Worm (Caenorhabditis elegans): ENCODE measurements around the gene T26A5.6.

T26A5.6 gene

ce11 chrIII:6453665-6454064 lies 3.2 kb upstream of the T26A5.6 start (continued):
- TF ChIP-seq unc-39 (tag; optimal IDR thresholded peaks at IDR 0.05) (no peak), ceh-82 (tag; optimal IDR thresholded peaks at IDR 0.05) (peak; percentile 0), nhr-25 (tag; optimal IDR thresholded peaks at IDR 0.05) (peak; percentile 87), ztf-4 (tag; optimal IDR thresholded peaks at IDR 0.05) (no peak), R02D3.7 (tag; optimal IDR thresholded peaks at IDR 0.05) (peak; percentile 64), nhr-76 (tag; optimal IDR thresholded peaks at IDR 0.05) (no peak), nfya-1 (tag; optimal IDR thresholded peaks at IDR 0.05; ENCODE audit: insufficient read depth) (peak; percentile 81), nhr-12 (tag; optimal IDR thresholded peaks at IDR 0.05) (no peak), unc-62 (GFP tag; optimal IDR thresholded peaks at IDR 0.05) (no peak), lsy-12 (tag; optimal IDR thresholded peaks at IDR 0.05) (peak; percentile 69), fkh-2 (tag; optimal IDR thresholded peaks at IDR 0.05) (no peak), fkh-10 (GFP tag; optimal IDR thresholded peaks at IDR 0.05) (no peak), skn-1 (tag; optimal IDR thresholded peaks at IDR 0.05) (no peak), snpc-4 (tag; optimal IDR thresholded peaks at IDR 0.05) (peak; percentile 88), elt-3 (tag; optimal IDR thresholded peaks at IDR 0.05) (no peak), ztf-11 (tag; optimal IDR thresholded peaks at IDR 0.05) (no peak)

DNA sequence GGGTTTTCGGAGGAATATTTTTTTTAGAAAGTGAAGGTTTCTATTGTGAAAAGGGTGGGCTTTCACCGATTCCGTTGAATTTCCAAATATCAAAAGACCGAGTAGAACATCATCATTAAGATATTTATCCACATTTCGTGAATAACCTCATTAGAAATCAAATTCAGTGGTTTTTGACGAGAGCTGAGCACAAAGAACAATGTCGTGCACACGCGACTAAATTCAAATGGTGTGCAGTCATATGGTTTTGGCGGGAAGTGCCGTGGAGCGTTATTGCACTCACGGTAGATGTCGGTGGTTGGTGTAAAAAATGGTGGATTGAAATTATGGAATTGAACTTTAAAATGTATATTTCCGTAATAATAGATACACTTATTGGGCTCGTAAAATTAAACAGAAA lies 2.2 kb upstream of the T26A5.6 start:
- TF ChIP-seq eor-1 (tag; optimal IDR thresholded peaks at IDR 0.05) (no peak), nfya-1 (tag; optimal IDR thresholded peaks at IDR 0.05; ENCODE audit: insufficient read depth) (peak; percentile 39), elt-2 (tag; optimal IDR thresholded peaks at IDR 0.05) (no peak), ama-1 (optimal IDR thresholded peaks at IDR 0.05) (peak; percentile 8), pha-4 (tag; optimal IDR thresholded peaks at IDR 0.05) (peak; percentile 37)

DNA sequence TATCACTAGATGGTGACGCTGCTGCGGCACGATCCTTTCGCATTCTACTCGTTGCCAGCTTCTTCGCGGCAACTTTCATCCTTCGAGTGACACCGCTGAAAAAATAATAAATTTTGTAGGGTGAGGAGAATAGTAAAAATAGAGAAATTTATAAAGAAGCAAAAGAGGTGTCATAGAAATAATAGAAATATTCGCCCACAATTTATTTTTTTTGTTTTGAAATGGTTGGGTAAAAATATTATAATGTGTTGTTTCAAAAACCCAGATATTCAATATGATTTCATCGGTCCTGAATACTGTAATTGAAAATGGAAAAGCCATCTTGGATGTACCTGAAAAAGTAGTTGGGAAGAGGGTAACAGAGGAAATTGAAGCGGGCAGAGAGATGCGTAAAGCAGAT lies 1.8 kb upstream of the T26A5.6 start, which contains the start of gene set-1:
TSS of gene set-1 (minus strand) at position 101 of the 400 bp plus-strand sequence.
- TF ChIP-seq lin-39 (tag; optimal IDR thresholded peaks at IDR 0.05), result no peak
- no peak for TF ChIP-seq sea-2 (GFP tag; optimal IDR thresholded peaks at IDR 0.05)
- TF ChIP-seq mdl-1 (tag; optimal IDR thresholded peaks at IDR 0.05), result no peak
- no peak for TF ChIP-seq unc-62 (GFP tag; optimal IDR thresholded peaks at IDR 0.05)
- TF ChIP-seq R02D3.7 (tag; optimal IDR thresholded peaks at IDR 0.05), result no peak
- TF ChIP-seq zag-1 (tag; optimal IDR thresholded peaks at IDR 0.05), result no peak
- TF ChIP-seq ceh-16 (tag; optimal IDR thresholded peaks at IDR 0.05), result no peak
- TF ChIP-seq ama-1 (optimal IDR thresholded peaks at IDR 0.05), result no peak
- TF ChIP-seq fos-1 (tag; optimal IDR thresholded peaks at IDR 0.05), result no peak
- no peak for TF ChIP-seq egl-5 (tag; optimal IDR thresholded peaks at IDR 0.05)
- no peak for TF ChIP-seq elt-3 (tag; optimal IDR thresholded peaks at IDR 0.05)
- no peak for TF ChIP-seq nhr-25 (tag; optimal IDR thresholded peaks at IDR 0.05)

- TF ChIP-seq mml-1 (tag; optimal IDR thresholded peaks at IDR 0.05) (no peak), nhr-77 (tag; optimal IDR thresholded peaks at IDR 0.05) (no peak), eor-1 (tag; optimal IDR thresholded peaks at IDR 0.05) (no peak), ceh-9 (tag; optimal IDR thresholded peaks at IDR 0.05) (no peak)
Observed at ce11 chrIII:6449854-6450253, 642 bp downstream of the T26A5.6 start.

- TF ChIP-seq snpc-4 (tag; optimal IDR thresholded peaks at IDR 0.05) (peak; percentile 32), skn-1 (tag; optimal IDR thresholded peaks at IDR 0.05) (no peak), sea-2 (GFP tag; optimal IDR thresholded peaks at IDR 0.05) (no peak), hmg-11 (tag; optimal IDR thresholded peaks at IDR 0.05) (peak; percentile 43), nhr-12 (tag; optimal IDR thresholded peaks at IDR 0.05) (no peak), nhr-11 (tag; optimal IDR thresholded peaks at IDR 0.05) (peak; percentile 40), nhr-28 (tag; optimal IDR thresholded peaks at IDR 0.05) (no peak), nhr-43 (tag; optimal IDR thresholded peaks at IDR 0.05; ENCODE audit: poor library complexity, severe bottlenecking) (peak; percentile 81), nhr-25 (tag; optimal IDR thresholded peaks at IDR 0.05) (peak; percentile 58), tbx-2 (tag; optimal IDR thresholded peaks at IDR 0.05) (no peak), fos-1 (tag; optimal IDR thresholded peaks at IDR 0.05) (no peak), ceh-9 (tag; optimal IDR thresholded peaks at IDR 0.05) (no peak), elt-3 (tag; optimal IDR thresholded peaks at IDR 0.05) (no peak), pha-4 (tag; optimal IDR thresholded peaks at IDR 0.05) (peak; percentile 56), mdl-1 (tag; optimal IDR thresholded peaks at IDR 0.05) (peak; percentile 53), ztf-11 (tag; optimal IDR thresholded peaks at IDR 0.05) (no peak), nhr-77 (tag; optimal IDR thresholded peaks at IDR 0.05) (no peak), pqm-1 (tag; optimal IDR thresholded peaks at IDR 0.05) (peak; percentile 60), elt-1 (tag; optimal IDR thresholded peaks at IDR 0.05) (no peak), mml-1 (tag; optimal IDR thresholded peaks at IDR 0.05) (no peak), ceh-16 (tag; optimal IDR thresholded peaks at IDR 0.05) (no peak), elt-2 (tag; optimal IDR thresholded peaks at IDR 0.05) (peak; percentile 80), R02D3.7 (tag; optimal IDR thresholded peaks at IDR 0.05) (no peak), unc-39 (tag; optimal IDR thresholded peaks at IDR 0.05) (no peak), aly-2 (tag; optimal IDR thresholded peaks at IDR 0.05) (no peak), jun-1 (tag; optimal IDR thresholded peaks at IDR 0.05) (peak; percentile 9), lsy-12 (tag; optimal IDR thresholded peaks at IDR 0.05) (peak; percentile 62), ztf-4 (tag; optimal IDR thresholded peaks at IDR 0.05) (no peak), ama-1 (optimal IDR thresholded peaks at IDR 0.05) (no peak), nhr-23 (tag; optimal IDR thresholded peaks at IDR 0.05) (peak; percentile 57), lin-39 (tag; optimal IDR thresholded peaks at IDR 0.05) (no peak), ceh-28 (tag; optimal IDR thresholded peaks at IDR 0.05) (peak; percentile 8), nfya-1 (tag; optimal IDR thresholded peaks at IDR 0.05; ENCODE audit: insufficient read depth) (peak; percentile 58), egl-27 (tag; optimal IDR thresholded peaks at IDR 0.05) (no peak)
Observed at ce11 chrIII:6447521-6447920, 3.0 kb downstream of the T26A5.6 start.
